Worm (Caenorhabditis elegans) whole organism, midembryonic: ENCODE data around the gene cox-6B.

Experiments used
- T22C8.4 ChIP-seq: fragments of 200-800 bp; sonication (Bioruptor generic); IDR thresholded peaks from 2 replicates; pipeline ENCODE4 v1.3.6; 2022; ENCODE audit warnings: missing genetic modification characterization, missing compliant biosample characterization
- cog-1 ChIP-seq: sonication (generic microtip); optimal IDR thresholded peaks from 2 replicates; lab custom pipeline; 2016; ENCODE audit warnings: missing genetic modification characterization, missing compliant biosample characterization
- flt-1 ChIP-seq: fragments of 200-800 bp; sonication (Bioruptor generic); IDR thresholded peaks from 2 replicates; pipeline ENCODE4 v1.3.6; 2022; ENCODE audit warnings: missing genetic modification characterization, missing compliant biosample characterization
- klf-2 ChIP-seq: fragments of 200-800 bp; sonication (Bioruptor generic); conservative IDR thresholded peaks from 2 replicates; pipeline ENCODE4 v1.3.6; 2022; ENCODE audit warnings: missing genetic modification reagents, missing genetic modification characterization, missing compliant biosample characterization
- med-1 ChIP-seq: sonication (generic microtip); optimal IDR thresholded peaks from 2 replicates; lab custom pipeline; 2017; ENCODE audit warnings: missing genetic modification characterization, mild to moderate bottlenecking, missing compliant biosample characterization, antibody characterized with exemption, missing genetic modification reagents; ENCODE audit not compliant: insufficient read depth
- ref-1 ChIP-seq: fragments of 200-800 bp; sonication (Bioruptor generic); conservative IDR thresholded peaks from 2 replicates; pipeline ENCODE4 v1.3.6; 2022; ENCODE audit warnings: missing genetic modification reagents, missing genetic modification characterization, missing compliant biosample characterization
- tab-1 ChIP-seq: fragments of 200-800 bp; sonication (Bioruptor generic); IDR thresholded peaks from 2 replicates; pipeline ENCODE4 v1.3.6; 2022; ENCODE audit warnings: missing genetic modification characterization, missing compliant biosample characterization
- ztf-23 ChIP-seq: fragments of 200-800 bp; sonication (Bioruptor generic); IDR thresholded peaks from 2 replicates; pipeline ENCODE4 v1.3.6; 2022; ENCODE audit warnings: missing genetic modification reagents, missing genetic modification characterization, missing compliant biosample characterization
- ztf-29 ChIP-seq: fragments of 200-800 bp; sonication (Bioruptor generic); IDR thresholded peaks from 2 replicates; pipeline ENCODE4 v1.3.6; 2022; ENCODE audit warnings: missing genetic modification reagents, missing genetic modification characterization, missing compliant biosample characterization

DNA sequence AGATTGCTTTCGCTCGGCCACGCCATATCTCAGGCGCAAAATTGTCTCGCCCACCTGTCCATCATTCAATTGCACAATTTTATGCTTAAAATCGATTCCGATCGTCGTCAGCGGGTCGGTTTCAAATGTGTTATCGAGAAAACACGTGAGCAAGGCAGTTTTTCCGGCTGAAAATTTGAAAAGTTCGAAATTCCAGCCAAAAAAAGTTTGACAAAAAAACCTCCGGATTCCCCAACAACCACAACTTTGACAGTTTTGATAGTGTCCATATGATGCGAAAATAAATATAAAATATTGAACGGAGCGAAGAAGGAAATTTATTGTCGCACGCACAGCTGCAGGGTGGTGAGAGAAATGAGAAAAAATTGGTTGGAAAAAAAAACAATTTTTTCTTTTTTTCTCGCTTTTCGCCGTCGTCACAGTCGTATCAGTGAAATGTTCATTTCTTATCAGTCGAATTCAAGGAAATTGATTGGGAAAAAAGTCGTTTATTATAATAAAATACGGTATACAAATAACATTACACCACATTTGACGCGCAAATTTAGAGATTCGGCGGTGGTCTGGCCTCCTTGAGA lies 34.2 kb downstream of the cox-6B start, which contains the start of gene Y71H2AM.12:
- TF ChIP-seq klf-2 (GFP tag; lab: Robert Waterston, UW) = no peak
- TF ChIP-seq med-1 (GFP tag; lab: Kevin White, UChicago) = no peak
- TF ChIP-seq ztf-23 (GFP tag; lab: Robert Waterston, UW) = no peak
- TF ChIP-seq flt-1 (GFP tag; lab: Robert Waterston, UW) = no peak
- no peak for TF ChIP-seq ztf-29
- TF ChIP-seq T22C8.4 (GFP tag; lab: Robert Waterston, UW) = no peak
- TF ChIP-seq tab-1 (GFP tag; lab: Robert Waterston, UW) = no peak
- no peak for TF ChIP-seq cog-1 (tag; lab: Kevin White, UChicago)
- TF ChIP-seq ref-1 (GFP tag; lab: Robert Waterston, UW) = no peak
